Worm (Caenorhabditis elegans) whole organism, late embryonic: ENCODE data around the gene rpl-39.

Experiments used
- C38D4.7 ChIP-seq: fragments of 200-800 bp; sonication (Bioruptor generic); optimal IDR thresholded peaks from 2 replicates; lab custom pipeline; 2018; ENCODE audit warnings: mild to moderate bottlenecking, missing genetic modification characterization, moderate library complexity, missing compliant biosample characterization
- F13H6.1 ChIP-seq: sonication (generic microtip); optimal IDR thresholded peaks from 2 replicates; lab custom pipeline; 2016; ENCODE audit warnings: missing genetic modification characterization, missing compliant biosample characterization
- Y22D7AL.16 ChIP-seq: sonication (generic microtip); optimal IDR thresholded peaks from 2 replicates; lab custom pipeline; 2016; ENCODE audit warnings: missing genetic modification characterization, missing compliant biosample characterization
- ama-1 ChIP-seq: fragments of 150-350 bp; optimal IDR thresholded peaks from 2 replicates; lab custom pipeline; 2014
- ceh-14 ChIP-seq: sonication (generic microtip); optimal IDR thresholded peaks from 2 replicates; lab custom pipeline; 2016; ENCODE audit warnings: missing genotype, missing genetic modification characterization, missing compliant biosample characterization
- ceh-18 ChIP-seq: sonication (generic microtip); optimal IDR thresholded peaks from 2 replicates; lab custom pipeline; 2016; ENCODE audit warnings: missing genetic modification characterization, missing compliant biosample characterization
- ceh-2 ChIP-seq: sonication (generic microtip); optimal IDR thresholded peaks from 2 replicates; lab custom pipeline; 2016; ENCODE audit warnings: missing genotype, missing genetic modification characterization, missing compliant biosample characterization
- ceh-24 ChIP-seq: sonication (generic microtip); optimal IDR thresholded peaks from 2 replicates; lab custom pipeline; 2016; ENCODE audit warnings: mild to moderate bottlenecking, missing genetic modification characterization, missing compliant biosample characterization
- ceh-30 ChIP-seq: fragments of 150-350 bp; optimal IDR thresholded peaks from 2 replicates; lab custom pipeline; 2014; ENCODE audit warnings: missing biosample characterization, missing genetic modification characterization
- ceh-31 ChIP-seq: sonication (generic microtip); optimal IDR thresholded peaks from 2 replicates; lab custom pipeline; 2016; ENCODE audit warnings: missing genetic modification characterization, missing compliant biosample characterization
- ceh-34 ChIP-seq: sonication (generic microtip); optimal IDR thresholded peaks from 2 replicates; lab custom pipeline; 2016; ENCODE audit warnings: mild to moderate bottlenecking, missing genetic modification characterization, missing compliant biosample characterization
- ceh-48 ChIP-seq: sonication (generic microtip); optimal IDR thresholded peaks from 2 replicates; lab custom pipeline; 2016; ENCODE audit warnings: missing genetic modification characterization, inconsistent platforms, missing compliant biosample characterization
- ceh-9 ChIP-seq: sonication (generic microtip); optimal IDR thresholded peaks from 2 replicates; lab custom pipeline; 2016; ENCODE audit warnings: mild to moderate bottlenecking, missing genetic modification characterization, inconsistent platforms, missing compliant biosample characterization
- che-1 ChIP-seq: sonication (generic microtip); optimal IDR thresholded peaks from 2 replicates; lab custom pipeline; 2016; ENCODE audit warnings: mild to moderate bottlenecking, missing genetic modification characterization, missing compliant biosample characterization
- dve-1 ChIP-seq: sonication (generic microtip); optimal IDR thresholded peaks from 2 replicates; lab custom pipeline; 2017; ENCODE audit warnings: antibody characterized with exemption, mild to moderate bottlenecking, missing genetic modification characterization, missing compliant biosample characterization
- elt-2 ChIP-seq: sonication (generic microtip); optimal IDR thresholded peaks from 2 replicates; lab custom pipeline; 2016; ENCODE audit warnings: missing genetic modification reagents, missing genetic modification characterization, missing compliant biosample characterization
- elt-4 ChIP-seq: sonication (generic microtip); optimal IDR thresholded peaks from 2 replicates; lab custom pipeline; 2016; ENCODE audit warnings: missing genetic modification characterization, missing compliant biosample characterization
- ets-4 ChIP-seq: sonication (generic microtip); optimal IDR thresholded peaks from 2 replicates; lab custom pipeline; 2016; ENCODE audit warnings: missing genetic modification characterization, missing compliant biosample characterization
- eyg-1 ChIP-seq: sonication (generic microtip); optimal IDR thresholded peaks from 2 replicates; lab custom pipeline; 2016; ENCODE audit warnings: missing genotype, missing genetic modification characterization, missing compliant biosample characterization
- fax-1 ChIP-seq: sonication (generic microtip); optimal IDR thresholded peaks from 2 replicates; lab custom pipeline; 2016; ENCODE audit warnings: missing genotype, missing genetic modification characterization, missing compliant biosample characterization
- fkh-10 ChIP-seq: fragments of 150-350 bp; optimal IDR thresholded peaks from 2 replicates; lab custom pipeline; 2014; ENCODE audit warnings: missing biosample characterization, missing genetic modification reagents, missing genetic modification characterization
- fkh-6 ChIP-seq: sonication (generic microtip); optimal IDR thresholded peaks from 2 replicates; lab custom pipeline; 2016; ENCODE audit warnings: missing genetic modification characterization, missing compliant biosample characterization
- gmeb-2 ChIP-seq: sonication (generic microtip); optimal IDR thresholded peaks from 2 replicates; lab custom pipeline; 2016; ENCODE audit warnings: missing genetic modification characterization, inconsistent platforms, missing compliant biosample characterization
- hlh-13 ChIP-seq: fragments of 200-800 bp; sonication (Bioruptor generic); optimal IDR thresholded peaks from 2 replicates; lab custom pipeline; 2018; ENCODE audit warnings: mild to moderate bottlenecking, missing genetic modification characterization, missing compliant biosample characterization
- hlh-15 ChIP-seq: sonication (generic microtip); optimal IDR thresholded peaks from 2 replicates; lab custom pipeline; 2016; ENCODE audit warnings: missing genetic modification characterization, missing compliant biosample characterization
- hlh-30 ChIP-seq: sonication (generic microtip); optimal IDR thresholded peaks from 2 replicates; lab custom pipeline; 2017; ENCODE audit warnings: antibody characterized with exemption, missing genetic modification characterization, missing compliant biosample characterization; ENCODE audit not compliant: insufficient read depth
- hlh-6 ChIP-seq: sonication (generic microtip); optimal IDR thresholded peaks from 2 replicates; lab custom pipeline; 2016; ENCODE audit warnings: missing genotype, missing genetic modification characterization, missing compliant biosample characterization
- hlh-8 ChIP-seq: sonication (generic microtip); optimal IDR thresholded peaks from 2 replicates; lab custom pipeline; 2016; ENCODE audit warnings: missing genotype, missing genetic modification characterization, missing compliant biosample characterization
- lim-6 ChIP-seq: sonication (generic microtip); optimal IDR thresholded peaks from 2 replicates; lab custom pipeline; 2016; ENCODE audit warnings: missing genetic modification characterization, missing compliant biosample characterization
- madf-2 ChIP-seq: sonication (generic microtip); optimal IDR thresholded peaks from 2 replicates; lab custom pipeline; 2017; ENCODE audit warnings: missing genetic modification characterization, missing compliant biosample characterization
- mec-3 ChIP-seq: sonication (generic microtip); optimal IDR thresholded peaks from 2 replicates; lab custom pipeline; 2016; ENCODE audit warnings: borderline replicate concordance, missing genetic modification characterization, missing compliant biosample characterization
- nfya-1 ChIP-seq: sonication (generic microtip); optimal IDR thresholded peaks from 2 replicates; lab custom pipeline; 2017; ENCODE audit warnings: missing genetic modification characterization, mild to moderate bottlenecking, missing compliant biosample characterization, antibody characterized with exemption, moderate library complexity
- nhr-232 ChIP-seq: sonication (generic microtip); optimal IDR thresholded peaks from 2 replicates; lab custom pipeline; 2016; ENCODE audit warnings: missing genetic modification characterization, missing compliant biosample characterization
- npax-4 ChIP-seq: sonication (generic microtip); optimal IDR thresholded peaks from 2 replicates; lab custom pipeline; 2016; ENCODE audit warnings: missing genetic modification characterization, missing compliant biosample characterization
- odd-2 ChIP-seq: sonication (generic microtip); optimal IDR thresholded peaks from 2 replicates; lab custom pipeline; 2017; ENCODE audit warnings: antibody characterized with exemption, mild to moderate bottlenecking, missing genetic modification characterization, missing compliant biosample characterization
- pat-9 ChIP-seq: fragments of 200-800 bp; sonication (Bioruptor generic); optimal IDR thresholded peaks from 2 replicates; lab custom pipeline; 2018; ENCODE audit warnings: mild to moderate bottlenecking, missing genetic modification characterization, moderate library complexity, missing compliant biosample characterization
- pax-1 ChIP-seq: fragments of 150-350 bp; optimal IDR thresholded peaks from 2 replicates; lab custom pipeline; 2014; ENCODE audit warnings: missing biosample characterization, missing genetic modification characterization
- pha-2 ChIP-seq: sonication (generic microtip); optimal IDR thresholded peaks from 2 replicates; lab custom pipeline; 2017; ENCODE audit warnings: mild to moderate bottlenecking, missing genetic modification characterization, missing compliant biosample characterization
- pqm-1 ChIP-seq: sonication (generic microtip); optimal IDR thresholded peaks from 2 replicates; lab custom pipeline; 2016; ENCODE audit warnings: missing genetic modification characterization, missing compliant biosample characterization
- pros-1 ChIP-seq: fragments of 150-350 bp; optimal IDR thresholded peaks from 2 replicates; lab custom pipeline; 2014; ENCODE audit warnings: missing biosample characterization, missing genetic modification reagents, missing genetic modification characterization
- ref-2 ChIP-seq: sonication (generic microtip); optimal IDR thresholded peaks from 2 replicates; lab custom pipeline; 2016; ENCODE audit warnings: missing genetic modification characterization, missing compliant biosample characterization
- rnt-1 ChIP-seq: sonication (generic microtip); optimal IDR thresholded peaks from 2 replicates; lab custom pipeline; 2016; ENCODE audit warnings: missing genetic modification characterization, missing compliant biosample characterization
- syd-9 ChIP-seq: sonication (generic microtip); optimal IDR thresholded peaks from 2 replicates; lab custom pipeline; 2016; ENCODE audit warnings: mild to moderate bottlenecking, missing genetic modification characterization, moderate library complexity, missing compliant biosample characterization
- tbx-2 ChIP-seq: sonication (generic microtip); optimal IDR thresholded peaks from 2 replicates; lab custom pipeline; 2016; ENCODE audit warnings: missing genetic modification characterization, missing compliant biosample characterization
- unc-3 ChIP-seq, 2 experiments: fragments of 200-800 bp in 1 of 2; sonication (Bioruptor generic) in 1 of 2; sonication (generic microtip) in 1 of 2; conservative IDR thresholded peaks in 1 of 2; optimal IDR thresholded peaks in 1 of 2; 2 replicates each; pipeline versions ENCODE4 v1.3.6 to Lab custom; 2016 to 2022; ENCODE audit warnings: missing compliant biosample characterization in 2 of 2, missing genetic modification characterization in 2 of 2, missing genetic modification reagents in 1 of 2
- unc-42 ChIP-seq: sonication (generic microtip); optimal IDR thresholded peaks from 2 replicates; lab custom pipeline; 2016; ENCODE audit warnings: missing genotype, missing genetic modification characterization, missing compliant biosample characterization
- unc-55 ChIP-seq: sonication (generic microtip); optimal IDR thresholded peaks from 2 replicates; lab custom pipeline; 2017; ENCODE audit warnings: missing biosample characterization, missing genetic modification reagents, missing genetic modification characterization
- unc-86 ChIP-seq: sonication (generic microtip); optimal IDR thresholded peaks from 2 replicates; lab custom pipeline; 2016; ENCODE audit warnings: missing genetic modification characterization, missing compliant biosample characterization
- zip-5 ChIP-seq: sonication (generic microtip); optimal IDR thresholded peaks from 2 replicates; lab custom pipeline; 2016; ENCODE audit warnings: missing genetic modification characterization, missing compliant biosample characterization
- ztf-16 ChIP-seq: sonication (generic microtip); optimal IDR thresholded peaks from 2 replicates; lab custom pipeline; 2017; ENCODE audit warnings: missing genetic modification characterization, missing compliant biosample characterization

Gene rpl-39

DNA sequence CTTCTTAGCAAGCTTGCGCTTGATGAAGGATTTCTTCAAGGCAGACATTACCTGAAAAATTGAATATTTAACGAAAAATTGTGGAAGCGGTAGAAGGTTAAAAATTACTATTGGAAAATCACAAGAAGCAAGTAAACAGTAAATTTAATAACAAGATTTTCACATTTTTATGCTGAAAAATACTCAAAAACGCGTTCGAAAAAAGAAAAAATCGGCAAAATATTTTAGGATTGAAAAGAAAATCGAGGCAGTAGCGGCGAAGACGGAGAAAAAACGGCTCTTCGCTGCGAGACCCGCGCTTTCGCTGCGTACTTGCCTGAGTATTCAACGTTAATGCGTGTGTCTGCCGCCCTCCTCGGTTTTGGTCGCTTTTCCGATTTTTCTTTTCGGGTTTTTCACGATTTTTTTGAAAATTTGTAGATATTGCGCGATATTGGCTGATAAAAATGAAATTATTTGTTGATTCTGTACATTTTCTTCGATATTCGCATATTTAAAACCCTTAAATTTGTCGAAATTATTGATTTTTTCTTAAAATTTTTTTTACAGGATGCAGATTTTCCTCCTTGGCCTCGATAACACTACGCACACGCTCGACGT is at the start of gene rpl-39, which contains the start of gene rps-30:
Gene rpl-39 (minus strand): TSS at position 51 of the 600 bp plus-strand sequence.
Gene rps-30 (plus strand): TSS at position 550 of the 600 bp plus-strand sequence.
- no peak for TF ChIP-seq fax-1
- TF ChIP-seq npax-4 (tag; lab: Kevin White, UChicago): no peak
- no peak for TF ChIP-seq Y22D7AL.16
- no peak for TF ChIP-seq fkh-6 (tag; lab: Kevin White, UChicago)
- TF ChIP-seq tbx-2 (tag; lab: Kevin White, UChicago): peak; percentile 63
- TF ChIP-seq hlh-15 (tag; lab: Kevin White, UChicago): no peak
- TF ChIP-seq ceh-30 (tag; lab: Kevin White, UChicago): no peak
- TF ChIP-seq ceh-48 (tag; lab: Kevin White, UChicago): no peak
- TF ChIP-seq pqm-1 (tag; lab: Kevin White, UChicago): no peak
- TF ChIP-seq lim-6 (tag; lab: Kevin White, UChicago): no peak
- TF ChIP-seq fkh-10: no peak
- no peak for TF ChIP-seq unc-3 (GFP tag; conservative IDR thresholded peaks at IDR 0.05; lab: Robert Waterston, UW)
- peak; percentile 46 for TF ChIP-seq unc-3 (tag; optimal IDR thresholded peaks at IDR 0.05; lab: Kevin White, UChicago)
- TF ChIP-seq hlh-30 (tag; lab: Kevin White, UChicago): no peak
- TF ChIP-seq rnt-1 (tag; lab: Kevin White, UChicago): peak; percentile 73
- no peak for TF ChIP-seq ama-1 (lab: Kevin White, UChicago)
- peak; percentile 49 for TF ChIP-seq unc-55 (GFP tag; lab: Kevin White, UChicago)
- TF ChIP-seq elt-2 (tag; lab: Kevin White, UChicago): peak; percentile 46
- no peak for TF ChIP-seq F13H6.1 (tag; lab: Kevin White, UChicago)
- TF ChIP-seq syd-9 (tag; lab: Kevin White, UChicago): no peak
- TF ChIP-seq hlh-6 (tag; lab: Kevin White, UChicago): no peak
- peak; percentile 71 for TF ChIP-seq ceh-18 (tag; lab: Kevin White, UChicago)
- TF ChIP-seq pax-1: peak; percentile 54
- peak; percentile 28 for TF ChIP-seq ztf-16
- no peak for TF ChIP-seq eyg-1 (tag; lab: Kevin White, UChicago)
- no peak for TF ChIP-seq ceh-14 (tag; lab: Kevin White, UChicago)
- peak; percentile 68 for TF ChIP-seq dve-1
- no peak for TF ChIP-seq nhr-232 (tag; lab: Kevin White, UChicago)
- no peak for TF ChIP-seq ceh-2 (tag; lab: Kevin White, UChicago)
- TF ChIP-seq ceh-24 (tag; lab: Kevin White, UChicago): no peak
- TF ChIP-seq gmeb-2 (tag; lab: Kevin White, UChicago): no peak
- peak; percentile 39 for TF ChIP-seq unc-42 (tag; lab: Kevin White, UChicago)
- TF ChIP-seq pha-2: no peak
- TF ChIP-seq ref-2 (tag; lab: Kevin White, UChicago): peak; percentile 13
- TF ChIP-seq ceh-34 (tag; lab: Kevin White, UChicago): peak; percentile 20
- no peak for TF ChIP-seq unc-86 (tag; lab: Kevin White, UChicago)
- no peak for TF ChIP-seq odd-2 (tag; lab: Kevin White, UChicago)
- TF ChIP-seq nfya-1 (tag; lab: Kevin White, UChicago): peak; percentile 83
- peak; percentile 16 for TF ChIP-seq ets-4 (tag; lab: Kevin White, UChicago)
- TF ChIP-seq pat-9 (tag; lab: Kevin White, UChicago): no peak
- no peak for TF ChIP-seq mec-3
- no peak for TF ChIP-seq elt-4 (tag; lab: Kevin White, UChicago)
- TF ChIP-seq hlh-13: no peak
- peak; percentile 53 for TF ChIP-seq pros-1
- no peak for TF ChIP-seq zip-5 (tag; lab: Kevin White, UChicago)
- TF ChIP-seq hlh-8 (tag; lab: Kevin White, UChicago): no peak
- TF ChIP-seq madf-2 (tag; lab: Kevin White, UChicago): peak; percentile 6
- no peak for TF ChIP-seq che-1 (tag; lab: Kevin White, UChicago)
- TF ChIP-seq ceh-31 (tag; lab: Kevin White, UChicago): peak; percentile 60
- TF ChIP-seq C38D4.7 (GFP tag; lab: Kevin White, UChicago): no peak
- TF ChIP-seq ceh-9 (tag; lab: Kevin White, UChicago): no peak
